Worm (Caenorhabditis elegans): ENCODE results near the gene clec-36.

clec-36 gene

DNA sequence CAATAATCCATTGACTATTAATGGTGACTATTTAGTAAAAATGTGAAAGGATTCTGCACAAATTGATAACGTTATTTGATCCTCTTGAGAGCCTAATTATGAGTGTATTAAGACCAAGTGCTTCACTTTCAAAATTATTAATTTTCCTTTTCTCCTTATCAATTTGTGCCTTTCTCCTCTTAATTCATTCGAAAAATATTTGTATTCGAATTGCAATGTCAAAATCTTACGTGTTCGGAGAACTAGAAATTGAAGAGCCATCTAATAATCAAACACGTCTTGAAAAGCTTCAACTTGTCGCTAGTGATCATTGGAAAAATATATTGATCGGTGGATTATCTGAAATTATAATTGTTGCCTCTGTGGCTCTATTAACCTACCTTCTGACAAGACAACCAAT lies at the start of gene clec-36, which contains the start of gene clec-26:
TSS of gene clec-36 (minus strand) at position 101 of the 400 bp plus-strand sequence.
TSS of gene clec-26 (plus strand) at position 114 of the 400 bp plus-strand sequence.
- no peak for TF ChIP-seq unc-62 (GFP tag; optimal IDR thresholded peaks at IDR 0.05)

DNA sequence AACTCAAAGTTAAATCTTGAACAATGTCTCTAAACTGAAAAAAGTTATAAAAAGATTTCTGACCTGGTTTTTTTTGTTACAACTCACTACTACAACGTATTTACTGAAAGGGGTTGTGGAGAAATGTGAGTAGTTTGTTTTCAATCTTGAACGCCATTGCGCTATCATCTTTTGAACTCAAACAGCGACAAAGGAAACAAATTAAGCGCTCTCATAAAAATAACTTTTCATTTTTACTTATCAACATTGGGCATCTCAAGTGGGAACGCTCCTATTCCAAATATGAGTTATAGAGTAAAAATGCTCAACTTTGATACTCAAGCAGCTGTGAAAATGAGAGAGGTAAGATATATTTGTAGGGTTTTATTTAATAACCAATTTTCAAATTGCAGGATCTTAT lies 45.0 kb upstream of the clec-36 start, which contains the start of gene F09C6.15:
TSS of gene F09C6.15 (plus strand) at position 301 of the 400 bp plus-strand sequence.
- TF ChIP-seq unc-62 (GFP tag; optimal IDR thresholded peaks at IDR 0.05): no peak

DNA sequence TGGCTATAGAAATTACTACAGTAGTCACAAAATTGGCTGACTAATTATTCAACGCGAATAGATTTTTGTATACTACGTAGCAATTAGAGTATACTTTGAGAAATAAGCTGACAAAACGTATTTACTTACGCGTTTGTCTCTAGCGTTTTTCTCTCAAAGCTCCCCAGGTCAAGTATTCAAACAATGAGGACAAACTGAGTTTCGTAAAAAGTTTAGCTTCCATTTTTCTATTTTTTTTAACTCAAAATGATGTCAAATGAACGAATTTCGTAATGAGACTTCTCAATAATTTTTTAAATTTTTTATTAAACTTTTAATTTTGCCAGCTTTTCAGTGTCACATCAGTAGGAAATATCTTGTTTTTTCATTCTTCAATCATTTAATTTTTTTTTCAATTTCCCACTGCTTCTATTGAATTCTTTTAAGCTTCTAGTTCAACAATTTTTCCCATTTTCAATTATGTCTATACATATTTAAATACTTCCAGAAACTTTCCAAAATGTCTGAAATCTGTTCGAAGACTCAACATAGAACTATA lies 40.5 kb upstream of the clec-36 start, which contains the start of the genes ifas-2 and fbxa-44:
TSS of gene ifas-2 (minus strand) at position 101 of the 538 bp plus-strand sequence.
TSS of gene fbxa-44 (plus strand) at position 488 of the 538 bp plus-strand sequence.
- TF ChIP-seq unc-62 (GFP tag; optimal IDR thresholded peaks at IDR 0.05): no peak

DNA sequence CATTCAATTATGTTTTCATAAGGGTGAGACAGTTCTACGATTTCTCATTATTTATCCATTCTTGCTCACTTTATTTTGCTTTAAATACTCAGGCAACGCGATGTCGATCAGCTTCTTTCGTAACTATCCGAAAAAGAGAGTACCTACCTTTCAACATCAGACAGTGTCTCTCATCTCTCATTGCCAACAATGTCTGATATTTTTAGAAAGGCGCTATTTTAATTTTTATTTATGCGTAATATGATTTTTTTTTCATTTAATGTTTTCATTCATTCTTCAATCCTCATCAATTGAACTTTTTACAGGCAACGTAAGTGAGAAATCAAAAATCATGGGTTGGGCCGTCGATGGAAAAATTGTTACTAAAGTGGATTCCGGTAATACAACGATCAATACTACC lies 36.3 kb upstream of the clec-36 start, which contains the start of gene F09C6.13:
TSS of gene F09C6.13 (plus strand) at position 301 of the 400 bp plus-strand sequence.
- TF ChIP-seq unc-62 (GFP tag; optimal IDR thresholded peaks at IDR 0.05): no peak

- TF ChIP-seq unc-62 (GFP tag; optimal IDR thresholded peaks at IDR 0.05): no peak
Measured at ce11 chrV:16882260-16882918, 34.0 kb upstream of the clec-36 start, which contains the start of the genes F09C6.11 and F09C6.12. F09C6.11 (minus strand) TSS chrV:16882310. F09C6.12 (plus strand) TSS chrV:16882868.

ce11 chrV:16880679-16881078 lies 32.3 kb upstream of the clec-36 start, which contains the start of gene F09C6.14:
F09C6.14 (plus strand) TSS chrV:16880979.
- no peak for TF ChIP-seq unc-62 (GFP tag; optimal IDR thresholded peaks at IDR 0.05)

ce11 chrV:16880054-16880453 lies 31.7 kb upstream of the clec-36 start, which contains the start of gene F09C6.3:
F09C6.3 (minus strand) TSS chrV:16880154.
- no peak for TF ChIP-seq unc-62 (GFP tag; optimal IDR thresholded peaks at IDR 0.05)

DNA sequence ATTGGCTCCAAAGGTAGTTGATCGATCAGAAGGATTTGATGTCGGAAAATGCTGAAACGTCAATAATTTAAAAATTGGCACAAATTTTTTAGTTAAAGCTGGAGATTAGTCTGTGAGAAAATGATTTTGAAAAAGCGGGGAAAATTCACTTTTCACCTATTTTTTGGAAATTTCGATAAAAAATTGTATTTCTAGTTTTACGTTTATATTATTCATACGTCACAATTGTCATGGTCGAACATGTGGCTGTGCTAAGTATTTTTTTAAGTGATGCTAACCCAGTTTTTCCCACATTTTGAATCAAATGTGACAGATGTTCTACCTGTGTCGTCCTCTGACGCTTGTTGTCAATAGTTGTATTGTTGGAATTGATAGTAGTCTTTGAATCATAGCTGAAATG lies 31.1 kb upstream of the clec-36 start:
- no peak for TF ChIP-seq unc-62 (GFP tag; optimal IDR thresholded peaks at IDR 0.05)

DNA sequence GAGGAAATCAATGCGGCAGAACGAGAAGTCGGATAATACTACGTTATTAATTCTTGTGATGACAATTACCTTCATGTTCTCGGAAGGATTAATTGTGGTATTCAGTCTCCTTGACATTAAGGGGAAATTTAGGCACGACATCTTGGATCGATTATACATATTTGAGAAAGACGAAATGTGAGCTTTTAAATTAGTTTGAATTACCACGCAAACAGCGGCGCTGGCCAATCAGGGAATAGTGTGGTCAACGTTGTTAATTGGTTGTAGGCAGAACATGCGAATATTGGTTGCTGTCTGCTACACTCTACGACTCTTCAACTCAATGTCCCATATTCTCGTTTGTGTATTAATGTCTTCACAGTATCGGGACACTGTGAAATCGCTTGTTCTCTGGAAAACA lies 26.6 kb upstream of the clec-36 start, which contains the start of gene F49A5.10:
TSS of gene F49A5.10 (plus strand) at position 301 of the 400 bp plus-strand sequence.
- no peak for TF ChIP-seq unc-62 (GFP tag; optimal IDR thresholded peaks at IDR 0.05)

DNA sequence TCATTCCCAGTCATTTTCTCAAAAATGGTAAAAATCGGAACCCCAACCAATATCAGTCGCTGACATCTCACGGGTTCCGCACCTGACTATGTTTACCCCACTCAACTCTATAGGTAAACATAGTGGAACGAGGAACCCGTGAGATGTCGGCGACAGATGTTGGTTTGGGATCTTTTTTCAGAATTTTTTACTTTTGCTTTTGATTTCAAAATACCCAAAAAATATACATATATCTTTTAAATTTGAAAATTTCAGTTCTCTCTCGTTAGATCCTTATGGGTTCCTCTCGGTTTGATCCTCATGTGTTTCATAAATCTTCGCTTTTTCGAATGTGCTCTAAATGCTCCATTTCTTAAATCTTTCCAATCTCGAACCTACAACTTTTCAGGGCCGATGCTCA lies 25.2 kb upstream of the clec-36 start, which contains the start of gene srw-23:
TSS of gene srw-23 (plus strand) at position 301 of the 400 bp plus-strand sequence.
- TF ChIP-seq unc-62 (GFP tag; optimal IDR thresholded peaks at IDR 0.05): no peak

- no peak for TF ChIP-seq unc-62 (GFP tag; optimal IDR thresholded peaks at IDR 0.05)
Measured at ce11 chrV:16871387-16871786, 23.0 kb upstream of the clec-36 start, which contains the start of gene thn-4. thn-4 (minus strand) TSS chrV:16871487.

- no peak for TF ChIP-seq unc-62 (GFP tag; optimal IDR thresholded peaks at IDR 0.05)
Measured at ce11 chrV:16869740-16870139, 21.3 kb upstream of the clec-36 start, which contains the start of gene clec-33. clec-33 (minus strand) TSS chrV:16869840.

- no peak for TF ChIP-seq unc-62 (GFP tag; optimal IDR thresholded peaks at IDR 0.05)
Measured at ce11 chrV:16865404-16865803, 17.0 kb upstream of the clec-36 start, which contains the start of gene clec-28. clec-28 (plus strand) TSS chrV:16865704.

DNA sequence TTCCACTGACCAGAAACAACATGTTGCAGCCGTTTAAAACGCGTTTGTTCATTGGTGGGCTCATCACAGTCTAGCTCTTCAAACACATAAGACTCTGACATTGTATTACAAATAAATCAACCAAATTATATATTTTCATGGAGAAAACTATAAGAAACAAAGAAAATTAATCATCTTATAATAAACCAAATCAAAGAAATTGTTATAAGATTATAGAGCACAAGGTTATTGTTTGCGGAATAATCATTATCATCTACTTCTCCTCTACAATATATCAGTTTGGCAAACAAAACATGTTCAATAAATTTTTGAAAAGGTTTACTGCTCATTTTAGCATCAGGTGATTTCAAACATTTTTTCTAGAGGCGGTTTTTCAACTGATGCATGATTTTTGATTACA lies 13.3 kb upstream of the clec-36 start, which contains the start of the genes clec-32 and clec-24:
TSS of gene clec-32 (minus strand) at position 101 of the 400 bp plus-strand sequence.
TSS of gene clec-24 (plus strand) at position 294 of the 400 bp plus-strand sequence.
- no peak for TF ChIP-seq unc-62 (GFP tag; optimal IDR thresholded peaks at IDR 0.05)

ce11 chrV:16857977-16858479 lies 9.6 kb upstream of the clec-36 start, which contains the start of the genes clec-31 and clec-22:
clec-31 (minus strand) TSS chrV:16858077.
clec-22 (plus strand) TSS chrV:16858429.
- TF ChIP-seq unc-62 (GFP tag; optimal IDR thresholded peaks at IDR 0.05): no peak
